Worm (Caenorhabditis elegans): ENCODE measurements around the gene R05H10.7.

DNA sequence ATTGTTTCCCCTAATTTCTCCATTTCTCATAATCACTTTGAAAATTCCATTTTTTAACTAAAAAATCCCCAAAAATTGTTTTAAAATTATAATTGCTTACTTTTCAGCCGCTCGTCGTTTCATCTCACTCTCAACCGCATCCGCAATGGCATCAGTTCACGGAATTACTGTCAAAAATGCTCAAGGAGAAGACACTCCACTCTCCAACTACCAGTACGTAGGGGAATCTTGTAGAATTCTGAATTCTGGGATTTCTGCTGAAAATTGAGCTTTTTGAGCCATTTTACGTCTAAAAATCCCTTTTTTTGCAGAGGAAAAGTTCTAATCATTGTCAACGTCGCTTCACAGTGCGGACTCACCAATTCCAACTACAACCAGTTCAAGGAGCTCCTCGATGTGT is 12.2 kb downstream of the R05H10.7 start:
- no peak for TF ChIP-seq ref-1 (GFP tag; conservative IDR thresholded peaks at IDR 0.05)
- no peak for TF ChIP-seq cog-1 (tag; optimal IDR thresholded peaks at IDR 0.05)
- no peak for TF ChIP-seq ztf-29 (GFP tag; IDR thresholded peaks at IDR 0.05)
- TF ChIP-seq T22C8.4 (GFP tag; IDR thresholded peaks at IDR 0.05) = no peak

All from whole organism, midembryonic.